Worm (Caenorhabditis elegans): ENCODE data around the gene C56G2.5.

Gene C56G2.5

DNA sequence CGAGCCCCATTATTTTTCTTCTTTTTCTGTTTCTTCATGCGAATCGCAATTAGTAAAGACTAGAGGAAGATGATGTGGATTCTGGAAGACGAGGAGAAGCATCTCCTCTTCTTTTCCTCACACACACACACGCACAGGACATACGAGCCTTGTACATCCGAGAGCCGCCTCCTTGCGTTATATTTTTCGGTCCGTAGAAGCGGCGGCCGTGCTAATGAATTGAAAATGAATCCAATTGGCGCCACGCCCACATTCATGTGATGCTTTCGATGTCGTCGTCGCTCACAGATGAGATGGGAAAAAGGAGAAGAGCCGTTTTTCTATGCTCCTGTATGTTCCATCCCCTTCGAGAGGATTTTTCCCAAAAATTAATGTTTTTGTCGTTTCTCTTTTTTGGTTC is 27.4 kb upstream of the C56G2.5 start:
- TF ChIP-seq tbx-11 (GFP tag; IDR thresholded peaks at IDR 0.05): no peak
- no peak for TF ChIP-seq pes-1 (GFP tag; IDR thresholded peaks at IDR 0.05)
- TF ChIP-seq ama-1 (optimal IDR thresholded peaks at IDR 0.05): no peak
- TF ChIP-seq aly-1 (tag; optimal IDR thresholded peaks at IDR 0.05): no peak

DNA sequence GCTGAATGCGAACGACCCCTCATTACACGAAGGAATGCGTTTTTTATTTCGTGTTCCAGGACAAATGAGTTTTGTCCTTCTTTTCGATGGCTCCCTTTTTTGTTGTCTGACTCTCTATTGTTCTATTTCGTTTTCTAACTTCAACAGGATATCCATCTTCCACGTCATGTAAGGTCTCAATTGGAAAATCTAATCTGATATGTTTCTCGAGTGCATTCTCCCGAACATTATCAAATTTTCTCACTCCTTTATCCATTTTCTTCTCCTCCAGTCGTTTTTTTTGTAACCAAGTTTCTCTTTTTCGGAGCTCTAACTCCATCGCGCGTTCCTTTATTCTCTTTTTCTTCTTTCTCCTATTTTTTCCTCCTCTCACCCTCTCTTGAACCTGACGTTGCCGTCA is 26.4 kb upstream of the C56G2.5 start:
- TF ChIP-seq tra-4 (tag; optimal IDR thresholded peaks at IDR 0.05): no peak
- no peak for TF ChIP-seq aly-1 (tag; optimal IDR thresholded peaks at IDR 0.05)
- no peak for TF ChIP-seq ama-1 (optimal IDR thresholded peaks at IDR 0.05)
- no peak for TF ChIP-seq F13C5.2 (tag; optimal IDR thresholded peaks at IDR 0.05)
- no peak for TF ChIP-seq hmbx-1 (tag; optimal IDR thresholded peaks at IDR 0.05)
- no peak for TF ChIP-seq tbx-11 (GFP tag; IDR thresholded peaks at IDR 0.05)
- TF ChIP-seq flt-1 (GFP tag; IDR thresholded peaks at IDR 0.05): no peak
- TF ChIP-seq tbx-37 (GFP tag; conservative IDR thresholded peaks at IDR 0.05): no peak
- no peak for TF ChIP-seq ceh-36 (tag; optimal IDR thresholded peaks at IDR 0.05)
- TF ChIP-seq ets-7 (tag; optimal IDR thresholded peaks at IDR 0.05): no peak
- no peak for TF ChIP-seq scrt-1 (GFP tag; IDR thresholded peaks at IDR 0.05)
- no peak for TF ChIP-seq sea-1 (GFP tag; conservative IDR thresholded peaks at IDR 0.05)
- TF ChIP-seq ceh-13 (GFP tag; optimal IDR thresholded peaks at IDR 0.05): no peak
- TF ChIP-seq hnd-1 (tag; optimal IDR thresholded peaks at IDR 0.05): no peak
- TF ChIP-seq pes-1 (GFP tag; IDR thresholded peaks at IDR 0.05): no peak
- no peak for TF ChIP-seq B0310.2 (tag; optimal IDR thresholded peaks at IDR 0.05)
- no peak for TF ChIP-seq hmg-4 (GFP tag; optimal IDR thresholded peaks at IDR 0.05)

DNA sequence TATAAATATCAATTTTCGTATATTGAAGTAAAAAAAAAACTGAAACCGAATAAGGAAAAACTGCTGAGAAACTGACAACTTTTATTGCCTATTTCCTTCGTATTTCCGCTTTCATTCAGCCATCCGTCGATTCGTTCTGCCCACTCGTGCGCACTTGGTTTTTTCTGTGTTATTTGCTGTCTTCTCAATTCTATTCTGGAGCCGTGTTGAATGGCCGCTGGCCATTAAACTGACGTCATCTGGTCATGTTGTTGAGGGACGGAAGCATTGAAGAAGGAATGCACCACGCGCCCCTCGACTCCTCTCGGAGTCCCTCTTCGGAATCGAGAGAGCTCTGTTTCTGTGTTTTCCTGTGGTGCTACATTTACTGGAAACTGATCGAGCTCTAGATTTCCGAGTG is 24.5 kb upstream of the C56G2.5 start:
- no peak for TF ChIP-seq tbx-11 (GFP tag; IDR thresholded peaks at IDR 0.05)
- TF ChIP-seq tra-4 (tag; optimal IDR thresholded peaks at IDR 0.05): no peak

DNA sequence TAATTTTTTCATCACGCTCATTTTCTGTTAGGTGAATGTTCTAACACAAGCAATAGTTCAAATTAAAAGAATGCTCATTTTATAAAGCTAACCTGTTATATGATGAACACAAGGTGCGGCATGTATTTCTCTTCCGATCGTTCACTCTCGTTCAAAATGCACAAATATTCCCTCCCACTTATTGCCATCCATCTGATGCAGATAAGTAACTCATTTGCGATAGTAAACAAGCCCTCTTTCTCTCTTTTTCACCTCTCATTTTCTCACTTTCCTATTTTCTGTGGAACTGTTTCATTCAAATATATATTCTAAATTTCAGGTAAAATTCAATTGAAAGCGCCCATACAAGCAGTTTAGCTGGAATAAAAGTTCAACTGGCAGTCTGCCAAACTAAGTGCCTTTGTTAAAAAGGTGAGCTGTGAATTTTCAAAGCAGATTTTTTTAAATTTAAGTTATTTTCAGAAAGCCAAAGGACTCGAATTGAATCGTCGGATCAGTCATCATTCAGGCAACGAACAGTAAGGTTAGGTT is 22.0 kb upstream of the C56G2.5 start, which contains the start of the genes trmt-10C.2 and C56G2.22:
TSS of gene trmt-10C.2 (plus strand) at position 314 of the 531 bp plus-strand sequence.
TSS of gene C56G2.22 (plus strand) at position 481 of the 531 bp plus-strand sequence.
- TF ChIP-seq B0310.2 (tag; optimal IDR thresholded peaks at IDR 0.05) (no peak), hmbx-1 (tag; optimal IDR thresholded peaks at IDR 0.05) (no peak), pes-1 (GFP tag; IDR thresholded peaks at IDR 0.05) (no peak), sea-1 (GFP tag; conservative IDR thresholded peaks at IDR 0.05) (no peak), ceh-13 (GFP tag; optimal IDR thresholded peaks at IDR 0.05) (no peak), hnd-1 (tag; optimal IDR thresholded peaks at IDR 0.05) (no peak), tbx-11 (GFP tag; IDR thresholded peaks at IDR 0.05) (no peak), ama-1 (optimal IDR thresholded peaks at IDR 0.05) (no peak), tra-4 (tag; optimal IDR thresholded peaks at IDR 0.05) (no peak), scrt-1 (GFP tag; IDR thresholded peaks at IDR 0.05) (no peak), F13C5.2 (tag; optimal IDR thresholded peaks at IDR 0.05) (no peak), tbx-37 (GFP tag; conservative IDR thresholded peaks at IDR 0.05) (no peak), flt-1 (GFP tag; IDR thresholded peaks at IDR 0.05) (no peak), ceh-36 (tag; optimal IDR thresholded peaks at IDR 0.05) (no peak), aly-1 (tag; optimal IDR thresholded peaks at IDR 0.05) (no peak), ets-7 (tag; optimal IDR thresholded peaks at IDR 0.05) (no peak), hmg-4 (GFP tag; optimal IDR thresholded peaks at IDR 0.05) (no peak)

DNA sequence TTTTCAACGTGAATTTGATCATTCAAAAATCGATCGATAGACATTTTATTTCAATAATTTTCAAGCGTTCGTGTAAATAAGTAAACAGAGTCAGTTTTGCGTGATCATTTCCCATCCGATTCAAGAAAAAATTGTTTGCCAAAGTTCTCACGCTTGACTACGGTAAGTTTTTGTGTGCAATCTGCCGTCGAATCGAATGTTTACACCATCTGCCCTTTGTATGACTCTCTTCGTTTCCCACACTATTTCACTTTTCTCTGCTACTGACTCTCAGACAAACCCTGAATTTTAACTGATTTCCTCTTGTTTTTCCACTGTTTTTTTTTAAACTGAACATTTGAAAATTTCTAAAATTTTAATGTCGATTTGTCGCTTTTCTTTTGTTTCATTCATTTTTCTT is 20.7 kb upstream of the C56G2.5 start:
- peak; percentile 86 for TF ChIP-seq F13C5.2 (tag; optimal IDR thresholded peaks at IDR 0.05)
- no peak for TF ChIP-seq B0310.2 (tag; optimal IDR thresholded peaks at IDR 0.05)

DNA sequence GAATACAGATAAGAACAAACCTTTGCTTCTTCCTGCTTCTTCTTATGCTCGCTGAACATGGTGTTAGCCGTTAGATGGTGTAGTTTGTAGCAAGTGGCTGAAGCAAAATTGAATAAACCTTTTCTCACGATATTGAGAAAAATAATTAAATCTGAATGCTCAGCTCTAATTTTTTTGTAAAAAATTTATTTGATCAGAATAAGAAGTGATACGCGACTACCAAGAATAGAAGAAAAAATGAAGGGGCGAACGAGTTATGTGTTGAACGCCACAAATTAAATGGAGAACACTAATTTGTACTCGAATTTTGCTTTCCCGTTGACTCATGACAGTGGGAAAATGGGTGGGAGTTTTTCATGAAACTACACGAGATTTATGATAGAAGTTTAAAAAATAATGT is 19.2 kb upstream of the C56G2.5 start, which contains the start of gene C56G2.9:
TSS of gene C56G2.9 (minus strand) at position 101 of the 400 bp plus-strand sequence.
- TF ChIP-seq tbx-11 (GFP tag; IDR thresholded peaks at IDR 0.05) (no peak), tbx-37 (GFP tag; conservative IDR thresholded peaks at IDR 0.05) (no peak), flt-1 (GFP tag; IDR thresholded peaks at IDR 0.05) (no peak), F13C5.2 (tag; optimal IDR thresholded peaks at IDR 0.05) (no peak), ama-1 (optimal IDR thresholded peaks at IDR 0.05) (no peak), scrt-1 (GFP tag; IDR thresholded peaks at IDR 0.05) (no peak), tra-4 (tag; optimal IDR thresholded peaks at IDR 0.05) (no peak), pes-1 (GFP tag; IDR thresholded peaks at IDR 0.05) (no peak), ceh-36 (tag; optimal IDR thresholded peaks at IDR 0.05) (no peak), ets-7 (tag; optimal IDR thresholded peaks at IDR 0.05) (no peak), hmbx-1 (tag; optimal IDR thresholded peaks at IDR 0.05) (no peak), hnd-1 (tag; optimal IDR thresholded peaks at IDR 0.05) (no peak), B0310.2 (tag; optimal IDR thresholded peaks at IDR 0.05) (no peak), hmg-4 (GFP tag; optimal IDR thresholded peaks at IDR 0.05) (no peak)

DNA sequence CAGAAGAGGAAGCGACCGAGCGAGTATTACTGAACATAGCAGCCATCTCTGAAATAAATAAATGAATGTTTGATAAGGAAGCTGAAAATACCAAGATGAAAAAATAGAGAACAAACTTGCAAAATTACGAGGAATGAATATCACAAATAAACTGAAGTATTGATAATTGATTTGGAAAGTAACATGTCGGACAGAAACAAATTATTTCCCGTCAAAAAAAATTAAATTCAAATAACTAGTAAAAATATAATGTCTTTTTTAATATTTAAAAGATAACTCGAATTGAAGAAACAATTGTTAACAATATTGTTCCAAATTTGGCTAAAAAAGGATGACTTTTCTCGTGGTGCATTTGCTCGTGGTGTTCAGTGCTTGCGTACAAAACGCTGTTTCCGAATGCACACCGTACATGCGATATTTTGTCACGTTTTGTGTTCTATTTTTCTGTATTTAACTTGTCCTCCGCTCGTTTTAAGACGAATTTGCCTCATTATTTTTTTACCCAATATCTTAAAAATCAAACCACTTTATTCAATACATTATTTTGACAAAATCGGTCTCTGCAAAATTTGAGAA is 17.9 kb upstream of the C56G2.5 start, which contains the start of gene rpn-13:
TSS of gene rpn-13 (minus strand) at position 51 of the 576 bp plus-strand sequence.
- peak; percentile 71 for TF ChIP-seq F13C5.2 (tag; optimal IDR thresholded peaks at IDR 0.05)
- TF ChIP-seq sea-1 (GFP tag; conservative IDR thresholded peaks at IDR 0.05): no peak

DNA sequence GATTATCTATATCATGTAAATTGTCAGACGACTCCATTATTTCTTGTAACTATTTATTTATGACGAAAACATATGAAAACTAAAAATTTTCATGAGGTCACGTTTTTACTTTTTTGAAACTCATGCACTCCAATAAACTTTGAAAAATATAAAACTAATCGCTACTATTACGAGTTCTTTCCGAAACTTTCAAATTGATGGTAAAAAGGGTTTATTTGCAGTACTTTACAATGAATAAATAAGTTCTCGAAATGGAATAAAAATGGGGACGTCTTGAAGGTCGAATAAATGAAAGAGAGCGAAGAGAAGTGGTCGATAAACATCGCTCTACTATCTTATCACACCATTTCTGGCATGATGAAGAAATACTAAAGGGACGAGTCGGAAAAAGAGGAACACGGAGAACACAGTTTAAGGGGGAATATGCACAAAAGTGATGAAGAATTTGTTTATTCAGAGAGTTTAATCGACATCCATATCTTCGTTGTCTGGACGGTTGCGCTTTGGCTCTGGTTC is 15.9 kb upstream of the C56G2.5 start, which contains the start of gene let-767:
TSS of gene let-767 (minus strand) at position 51 of the 516 bp plus-strand sequence.
- TF ChIP-seq hmbx-1 (tag; optimal IDR thresholded peaks at IDR 0.05): no peak
- no peak for TF ChIP-seq F13C5.2 (tag; optimal IDR thresholded peaks at IDR 0.05)
- no peak for TF ChIP-seq hnd-1 (tag; optimal IDR thresholded peaks at IDR 0.05)
- no peak for TF ChIP-seq ets-7 (tag; optimal IDR thresholded peaks at IDR 0.05)
- no peak for TF ChIP-seq scrt-1 (GFP tag; IDR thresholded peaks at IDR 0.05)
- TF ChIP-seq ama-1 (optimal IDR thresholded peaks at IDR 0.05): no peak
- TF ChIP-seq sea-1 (GFP tag; conservative IDR thresholded peaks at IDR 0.05): no peak
- no peak for TF ChIP-seq tbx-11 (GFP tag; IDR thresholded peaks at IDR 0.05)
- no peak for TF ChIP-seq pes-1 (GFP tag; IDR thresholded peaks at IDR 0.05)
- no peak for TF ChIP-seq flt-1 (GFP tag; IDR thresholded peaks at IDR 0.05)
- TF ChIP-seq aly-1 (tag; optimal IDR thresholded peaks at IDR 0.05): no peak
- TF ChIP-seq ceh-36 (tag; optimal IDR thresholded peaks at IDR 0.05): no peak
- no peak for TF ChIP-seq tra-4 (tag; optimal IDR thresholded peaks at IDR 0.05)
- no peak for TF ChIP-seq B0310.2 (tag; optimal IDR thresholded peaks at IDR 0.05)
- no peak for TF ChIP-seq hmg-4 (GFP tag; optimal IDR thresholded peaks at IDR 0.05)
